Fruit fly (Drosophila melanogaster): ENCODE data around the gene mld.

Gene mld

DNA sequence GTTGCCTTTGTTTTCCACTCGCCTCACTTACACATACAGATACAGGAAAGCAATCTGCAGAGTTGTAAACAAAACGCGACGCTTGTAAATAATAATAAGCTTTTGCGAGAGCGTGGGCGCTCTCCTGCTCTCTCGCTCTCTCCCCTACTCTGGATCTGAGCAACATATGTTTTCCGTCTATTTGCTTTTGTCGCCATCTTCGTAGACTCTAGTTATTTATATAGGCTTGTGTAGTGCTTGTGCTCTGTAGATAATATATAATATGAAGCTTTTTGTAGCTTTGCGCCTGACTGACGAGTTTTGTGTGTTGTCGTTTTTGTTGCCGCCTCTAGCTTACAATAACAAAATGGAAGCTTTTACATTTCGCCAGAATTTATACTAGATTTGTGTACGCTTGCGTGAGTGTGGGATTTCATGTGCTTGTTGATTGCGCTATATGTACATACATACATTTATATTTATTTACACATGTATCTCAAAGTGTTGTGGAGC, 19.7 kb upstream of the mld start:
- TF ChIP-seq sv (GFP tag; optimal IDR thresholded peaks at IDR 0.05) (no peak), ey (GFP tag; optimal IDR thresholded peaks at IDR 0.05) (no peak), lola (GFP tag; optimal IDR thresholded peaks at IDR 0.05) (no peak), dl (GFP tag; optimal IDR thresholded peaks at IDR 0.05; ENCODE audit: insufficient read depth in 1 of 2, partially characterized antibody in 2 of 2) (peak; percentile 91 to 95), CrebA (GFP tag; optimal IDR thresholded peaks at IDR 0.05; ENCODE audit: borderline replicate concordance) (peak; percentile 94), Dif (GFP tag; optimal IDR thresholded peaks at IDR 0.05; ENCODE audit: partially characterized antibody) (peak; percentile 92), foxo (GFP tag; optimal IDR thresholded peaks at IDR 0.05) (peak in 1 of 2 experiments; percentile 27), Myc (optimal IDR thresholded peaks at IDR 0.05) (no peak), pan (optimal IDR thresholded peaks at IDR 0.05) (no peak), usp (GFP tag; optimal IDR thresholded peaks at IDR 0.05) (no peak), Hr83 (GFP tag; optimal IDR thresholded peaks at IDR 0.05; ENCODE audit: poor library complexity, severe bottlenecking) (peak; percentile 40), sage (GFP tag; optimal IDR thresholded peaks at IDR 0.05) (peak; percentile 69), N (GFP tag; optimal IDR thresholded peaks at IDR 0.05) (no peak), dmrt93B (GFP tag; optimal IDR thresholded peaks at IDR 0.05) (no peak), woc (GFP tag; optimal IDR thresholded peaks at IDR 0.05) (no peak), CG32264 (GFP tag; optimal IDR thresholded peaks at IDR 0.05) (peak; percentile 12), h (GFP tag; optimal IDR thresholded peaks at IDR 0.05) (peak; percentile 81), GATAd (GFP tag; optimal IDR thresholded peaks at IDR 0.05) (no peak), Vsx2 (GFP tag; optimal IDR thresholded peaks at IDR 0.05; ENCODE audit: partially characterized antibody) (peak; percentile 75), fru (GFP tag; optimal IDR thresholded peaks at IDR 0.05) (peak; percentile 37), rgr (GFP tag; optimal IDR thresholded peaks at IDR 0.05) (peak; percentile 63), brk (GFP tag; optimal IDR thresholded peaks at IDR 0.05) (peak; percentile 87), OdsH (GFP tag; optimal IDR thresholded peaks at IDR 0.05) (peak; percentile 66), Mio (GFP tag; optimal IDR thresholded peaks at IDR 0.05) (no peak), dsf (GFP tag; optimal IDR thresholded peaks at IDR 0.05; ENCODE audit: borderline replicate concordance) (no peak), HLH106 (tag; optimal IDR thresholded peaks at IDR 0.05) (no peak), Abd-B (GFP tag; optimal IDR thresholded peaks at IDR 0.05) (no peak), Sp1 (GFP tag; optimal IDR thresholded peaks at IDR 0.05) (peak; percentile 61), CG9705 (GFP tag; optimal IDR thresholded peaks at IDR 0.05) (no peak), Dfd (GFP tag; optimal IDR thresholded peaks at IDR 0.05) (no peak), Jra (GFP tag; optimal IDR thresholded peaks at IDR 0.05) (peak; percentile 37), Hnf4 (GFP tag; optimal IDR thresholded peaks at IDR 0.05) (peak; percentile 48), Rel (GFP tag; optimal IDR thresholded peaks at IDR 0.05) (peak; percentile 79), Rel (tag; optimal IDR thresholded peaks at IDR 0.05) (peak; percentile 68), br (GFP tag; optimal IDR thresholded peaks at IDR 0.05) (peak; percentile 91), Hr78 (GFP tag; optimal IDR thresholded peaks at IDR 0.05) (no peak), tai (GFP tag; optimal IDR thresholded peaks at IDR 0.05) (no peak), jim (GFP tag; optimal IDR thresholded peaks at IDR 0.05) (no peak), psq (GFP tag; optimal IDR thresholded peaks at IDR 0.05) (peak; percentile 91)

DNA sequence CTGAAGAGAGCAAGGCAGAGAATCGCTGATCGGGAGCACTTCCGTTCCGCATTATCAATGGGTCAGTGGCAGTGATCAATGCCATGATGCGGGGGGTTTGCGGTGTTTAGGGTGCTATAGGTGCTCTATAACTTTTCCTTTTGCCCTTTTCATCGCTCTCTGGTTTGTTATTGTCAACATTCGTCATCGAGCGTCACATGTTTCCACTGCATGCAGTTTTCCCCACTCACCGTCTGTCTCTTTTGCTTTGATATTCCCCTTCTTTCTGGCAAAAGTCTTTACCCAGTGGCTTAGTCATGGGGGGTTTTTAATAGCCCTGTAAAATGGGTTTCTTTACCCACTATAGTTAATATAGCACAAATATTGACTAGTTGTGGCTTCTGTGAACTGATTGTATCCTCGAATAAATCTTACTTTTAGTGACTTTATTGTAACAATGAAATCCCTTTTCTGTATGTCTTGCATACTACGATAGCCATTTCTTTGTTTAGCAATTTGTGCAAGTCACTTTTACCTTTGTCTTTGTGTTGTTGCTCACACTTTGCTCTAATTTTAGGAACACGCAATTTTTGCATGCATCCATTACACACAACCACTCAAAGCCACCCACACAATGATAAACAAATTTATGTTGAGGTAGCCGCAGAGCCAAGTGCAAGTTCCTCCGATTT, 18.6 kb upstream of the mld start:
- no peak for TF ChIP-seq Jra (GFP tag; optimal IDR thresholded peaks at IDR 0.05)
- TF ChIP-seq br (GFP tag; optimal IDR thresholded peaks at IDR 0.05), result peak; percentile 35
- peak; percentile 35 for TF ChIP-seq h (GFP tag; optimal IDR thresholded peaks at IDR 0.05)
- peak; percentile 3 for TF ChIP-seq fru (GFP tag; optimal IDR thresholded peaks at IDR 0.05)
- peak; percentile 24 for TF ChIP-seq rgr (GFP tag; optimal IDR thresholded peaks at IDR 0.05)
- peak; percentile 58 for TF ChIP-seq psq (GFP tag; optimal IDR thresholded peaks at IDR 0.05)
- TF ChIP-seq OdsH (GFP tag; optimal IDR thresholded peaks at IDR 0.05), result peak; percentile 19
- TF ChIP-seq ey (GFP tag; optimal IDR thresholded peaks at IDR 0.05), result no peak
